Worm (Caenorhabditis elegans) whole organism, young adult: ENCODE measurements around the gene K10C2.8.

Experiments
- B0019.2 ChIP-seq: fragments of 200-800 bp; sonication (Bioruptor generic); conservative IDR thresholded peaks from 2 replicates; pipeline ENCODE4 v1.3.6; 2022; ENCODE audit warnings: missing genetic modification reagents, missing genetic modification characterization, missing compliant biosample characterization
- B0035.1 ChIP-seq: sonication (generic microtip); optimal IDR thresholded peaks from 2 replicates; lab custom pipeline; 2016; ENCODE audit warnings: missing genetic modification characterization, mild to moderate bottlenecking, missing compliant biosample characterization, missing genotype, missing genetic modification reagents
- B0336.3 ChIP-seq: fragments of 200-800 bp; sonication (Bioruptor generic); IDR thresholded peaks from 2 replicates; pipeline ENCODE4 v1.3.6; 2022; ENCODE audit warnings: missing genetic modification characterization, missing compliant biosample characterization
- C06A6.2 ChIP-seq: fragments of 200-800 bp; sonication (Bioruptor generic); conservative IDR thresholded peaks from 2 replicates; pipeline ENCODE4 v1.3.6; 2022; ENCODE audit warnings: missing genetic modification characterization, missing compliant biosample characterization
- D2030.7 ChIP-seq: fragments of 200-800 bp; sonication (Bioruptor generic); IDR thresholded peaks from 2 replicates; pipeline ENCODE4 v1.3.6; 2022; ENCODE audit warnings: missing genetic modification reagents, missing genetic modification characterization, missing compliant biosample characterization
- F23B12.7 ChIP-seq: sonication (generic microtip); optimal IDR thresholded peaks from 2 replicates; lab custom pipeline; 2017; ENCODE audit warnings: missing genetic modification characterization, mild to moderate bottlenecking, missing compliant biosample characterization, antibody characterized with exemption, moderate library complexity; ENCODE audit not compliant: insufficient read depth
- F52B5.7 ChIP-seq: sonication (generic microtip); optimal IDR thresholded peaks from 2 replicates; lab custom pipeline; 2016; ENCODE audit warnings: mild to moderate bottlenecking, missing genetic modification characterization, missing compliant biosample characterization
- K12H6.12 ChIP-seq: fragments of 200-800 bp; sonication (Bioruptor generic); optimal IDR thresholded peaks from 2 replicates; lab custom pipeline; 2018; ENCODE audit warnings: mild to moderate bottlenecking, missing genetic modification characterization, missing compliant biosample characterization
- Y53F4B.3 ChIP-seq: fragments of 200-800 bp; sonication (Bioruptor generic); IDR thresholded peaks from 2 replicates; pipeline ENCODE4 v1.3.6; 2022; ENCODE audit warnings: missing genetic modification reagents, missing genetic modification characterization, missing compliant biosample characterization
- Y95B8A.8 ChIP-seq: fragments of 200-800 bp; sonication (Bioruptor generic); IDR thresholded peaks from 2 replicates; pipeline ENCODE4 v1.3.6; 2022; ENCODE audit warnings: missing genetic modification reagents, missing genetic modification characterization, missing compliant biosample characterization
- akir-1 ChIP-seq: fragments of 200-800 bp; sonication (Bioruptor generic); optimal IDR thresholded peaks from 2 replicates; lab custom pipeline; 2018; ENCODE audit warnings: mild to moderate bottlenecking, missing genetic modification characterization, moderate library complexity, missing compliant biosample characterization
- atf-7 ChIP-seq: sonication (generic microtip); optimal IDR thresholded peaks from 2 replicates; lab custom pipeline; 2017; ENCODE audit warnings: mild to moderate bottlenecking, missing genetic modification characterization, missing compliant biosample characterization
- athp-1 ChIP-seq: sonication (generic microtip); optimal IDR thresholded peaks from 2 replicates; lab custom pipeline; 2017; ENCODE audit warnings: mild to moderate bottlenecking, missing genetic modification characterization, missing compliant biosample characterization
- attf-3 ChIP-seq: fragments of 200-800 bp; sonication (Bioruptor generic); conservative IDR thresholded peaks from 2 replicates; pipeline ENCODE4 v1.3.6; 2022; ENCODE audit warnings: missing genetic modification reagents, missing genetic modification characterization, missing compliant biosample characterization
- cebp-1 ChIP-seq, 2 experiments: fragments of 200-800 bp in 1 of 2; sonication (Bioruptor generic) in 1 of 2; sonication (generic microtip) in 1 of 2; IDR thresholded peaks in 1 of 2; optimal IDR thresholded peaks in 1 of 2; 2 replicates each; pipeline versions ENCODE4 v1.3.6 to Lab custom; 2017 to 2022; ENCODE audit warnings: missing compliant biosample characterization in 2 of 2, missing genetic modification characterization in 2 of 2, mild to moderate bottlenecking in 1 of 2, missing genetic modification reagents in 1 of 2, moderate library complexity in 1 of 2
- cebp-2 ChIP-seq: fragments of 200-800 bp; sonication (Bioruptor generic); IDR thresholded peaks from 2 replicates; pipeline ENCODE4 v1.3.6; 2022; ENCODE audit warnings: missing genetic modification characterization, missing compliant biosample characterization
- ceh-91 ChIP-seq: fragments of 200-800 bp; sonication (Bioruptor generic); IDR thresholded peaks from 2 replicates; pipeline ENCODE4 v1.3.6; 2022; ENCODE audit warnings: missing genetic modification reagents, missing genetic modification characterization, missing compliant biosample characterization
- dpl-1 ChIP-seq: fragments of 150-350 bp; optimal IDR thresholded peaks from 2 replicates; lab custom pipeline; 2014; ENCODE audit warnings: missing biosample characterization, missing genetic modification reagents, missing genetic modification characterization
- egl-18 ChIP-seq: fragments of 200-800 bp; sonication (Bioruptor generic); IDR thresholded peaks from 2 replicates; pipeline ENCODE4 v1.3.6; 2022; ENCODE audit warnings: missing genetic modification reagents, missing genetic modification characterization, missing compliant biosample characterization
- ets-4 ChIP-seq: fragments of 200-800 bp; sonication (Bioruptor generic); optimal IDR thresholded peaks from 2 replicates; lab custom pipeline; 2018; ENCODE audit warnings: mild to moderate bottlenecking, missing genetic modification characterization, missing compliant biosample characterization
- fkh-3 ChIP-seq: sonication (generic microtip); optimal IDR thresholded peaks from 2 replicates; lab custom pipeline; 2016; ENCODE audit warnings: mild to moderate bottlenecking, missing genetic modification characterization, missing compliant biosample characterization
- hmg-20 ChIP-seq: fragments of 200-800 bp; sonication (Bioruptor generic); IDR thresholded peaks from 2 replicates; pipeline ENCODE4 v1.3.6; 2022; ENCODE audit warnings: missing genetic modification reagents, missing genetic modification characterization, missing compliant biosample characterization
- hsf-1 ChIP-seq: fragments of 200-800 bp; sonication (Bioruptor generic); IDR thresholded peaks from 2 replicates; pipeline ENCODE4 v1.3.6; 2022; ENCODE audit warnings: missing genetic modification reagents, missing genetic modification characterization, missing compliant biosample characterization
- let-607 ChIP-seq, 2 experiments: fragments of 200-800 bp in 1 of 2; sonication (Bioruptor generic) in 1 of 2; sonication (generic microtip) in 1 of 2; optimal IDR thresholded peaks; 2 replicates each; lab custom pipeline; 2016 to 2018; ENCODE audit warnings: mild to moderate bottlenecking in 2 of 2, missing compliant biosample characterization in 2 of 2, missing genetic modification characterization in 2 of 2, moderate library complexity in 2 of 2, missing genotype in 1 of 2
- lin-35 ChIP-seq, 3 experiments: fragments of 150-350 bp in 2 of 3; sonication (generic microtip) in 1 of 3; optimal IDR thresholded peaks; 2 replicates each; lab custom pipeline; 2014 to 2018; ENCODE audit warnings: missing biosample characterization in 3 of 3, missing genetic modification characterization in 3 of 3, missing genetic modification reagents in 3 of 3
- lsl-1 ChIP-seq: fragments of 200-800 bp; sonication (Bioruptor generic); optimal IDR thresholded peaks from 2 replicates; lab custom pipeline; 2018; ENCODE audit warnings: mild to moderate bottlenecking, missing genetic modification characterization, moderate library complexity, missing compliant biosample characterization
- madf-8 ChIP-seq: fragments of 200-800 bp; sonication (Bioruptor generic); conservative IDR thresholded peaks from 2 replicates; pipeline ENCODE4 v1.3.6; 2022; ENCODE audit warnings: missing genetic modification reagents, missing genetic modification characterization, missing compliant biosample characterization
- mel-28 ChIP-seq: sonication (generic microtip); optimal IDR thresholded peaks from 2 replicates; lab custom pipeline; 2016; ENCODE audit warnings: borderline replicate concordance, mild to moderate bottlenecking, missing genetic modification characterization, missing compliant biosample characterization
- mxl-1 ChIP-seq: sonication (generic microtip); optimal IDR thresholded peaks from 2 replicates; lab custom pipeline; 2016; ENCODE audit warnings: missing genetic modification characterization, missing compliant biosample characterization
- nfya-1 ChIP-seq: sonication (generic microtip); optimal IDR thresholded peaks from 2 replicates; lab custom pipeline; 2017; ENCODE audit warnings: antibody characterized with exemption, missing compliant biosample characterization, missing genetic modification characterization, borderline replicate concordance; ENCODE audit not compliant: insufficient read depth
- nfya-2 ChIP-seq: fragments of 200-800 bp; sonication (Bioruptor generic); IDR thresholded peaks from 2 replicates; pipeline ENCODE4 v1.3.6; 2022; ENCODE audit warnings: missing genetic modification reagents, missing genetic modification characterization, missing compliant biosample characterization
- nhr-80 ChIP-seq: sonication (generic microtip); optimal IDR thresholded peaks from 2 replicates; lab custom pipeline; 2016; ENCODE audit warnings: missing genetic modification characterization, missing compliant biosample characterization
- snpc-4 ChIP-seq, 5 experiments: fragments of 150-350 bp in 1 of 5; sonication (generic microtip) in 4 of 5; optimal IDR thresholded peaks; 2 replicates each; lab custom pipeline; 2014 to 2018; ENCODE audit warnings: missing genetic modification characterization in 5 of 5, missing biosample characterization in 3 of 5, antibody characterized with exemption in 2 of 5, mild to moderate bottlenecking in 2 of 5, missing compliant biosample characterization in 2 of 5, missing genotype in 2 of 5, moderate library complexity in 2 of 5, missing genetic modification reagents in 1 of 5
- tbx-9 ChIP-seq: sonication (generic microtip); optimal IDR thresholded peaks from 2 replicates; lab custom pipeline; 2016; ENCODE audit warnings: borderline replicate concordance, missing genetic modification characterization, inconsistent platforms, missing compliant biosample characterization
- tlf-1 ChIP-seq: fragments of 200-800 bp; sonication (Bioruptor generic); optimal IDR thresholded peaks from 2 replicates; lab custom pipeline; 2018; ENCODE audit warnings: mild to moderate bottlenecking, missing genetic modification characterization, missing compliant biosample characterization
- unc-130 ChIP-seq: sonication (generic microtip); optimal IDR thresholded peaks from 2 replicates; lab custom pipeline; 2016; ENCODE audit warnings: missing genetic modification reagents, missing genetic modification characterization, missing compliant biosample characterization
- xnd-1 ChIP-seq: sonication (generic microtip); optimal IDR thresholded peaks from 2 replicates; lab custom pipeline; 2016; ENCODE audit warnings: missing genotype, missing genetic modification reagents, missing genetic modification characterization, missing compliant biosample characterization
- zfh-2 ChIP-seq: fragments of 200-800 bp; sonication (Bioruptor generic); conservative IDR thresholded peaks from 2 replicates; pipeline ENCODE4 v1.3.6; 2022; ENCODE audit warnings: missing genetic modification reagents, missing genetic modification characterization, missing compliant biosample characterization
- ztf-18 ChIP-seq: sonication (generic microtip); optimal IDR thresholded peaks from 2 replicates; lab custom pipeline; 2016; ENCODE audit warnings: missing genotype, mild to moderate bottlenecking, missing genetic modification characterization, missing compliant biosample characterization
- ztf-22 ChIP-seq: fragments of 200-800 bp; sonication (Bioruptor generic); optimal IDR thresholded peaks from 2 replicates; lab custom pipeline; 2018; ENCODE audit warnings: mild to moderate bottlenecking, missing genetic modification characterization, moderate library complexity, missing compliant biosample characterization
- ztf-25 ChIP-seq: fragments of 200-800 bp; sonication (Bioruptor generic); IDR thresholded peaks from 2 replicates; pipeline ENCODE4 v1.3.6; 2022; ENCODE audit warnings: missing genetic modification reagents, missing genetic modification characterization, missing compliant biosample characterization
- ztf-28 ChIP-seq: fragments of 200-800 bp; sonication (Bioruptor generic); IDR thresholded peaks from 2 replicates; pipeline ENCODE4 v1.3.6; 2022; ENCODE audit warnings: missing genetic modification reagents, missing genetic modification characterization, missing compliant biosample characterization
- ztf-6 ChIP-seq: fragments of 200-800 bp; sonication (Bioruptor generic); IDR thresholded peaks from 2 replicates; pipeline ENCODE4 v1.3.6; 2022; ENCODE audit warnings: missing genetic modification reagents, missing genetic modification characterization, missing compliant biosample characterization

Gene K10C2.8

DNA sequence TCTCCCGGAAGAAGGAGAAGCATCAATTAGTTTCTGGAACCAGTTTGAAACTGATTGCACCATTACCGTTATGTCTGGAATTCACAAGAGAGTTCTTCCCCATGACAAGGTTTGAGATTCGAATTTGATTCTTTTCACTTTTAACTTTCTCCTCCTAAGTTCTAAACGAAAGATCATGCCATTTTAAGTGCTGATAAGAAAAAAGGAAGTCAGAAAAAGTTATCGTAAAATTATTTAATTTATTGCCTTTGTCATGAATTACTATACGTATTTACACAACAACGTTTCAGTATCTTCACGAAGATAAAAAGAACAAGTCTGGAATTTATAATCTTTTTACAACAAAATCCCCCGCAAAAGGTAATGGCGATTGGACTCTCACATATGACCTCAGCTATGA lies 22.7 kb upstream of the K10C2.8 start:
- no peak for TF ChIP-seq B0336.3 (GFP tag; lab: Robert Waterston, UW)
- peak; percentile 37 for TF ChIP-seq nhr-80 (tag; lab: Kevin White, UChicago)
- TF ChIP-seq Y53F4B.3 (GFP tag; lab: Robert Waterston, UW), result no peak

DNA sequence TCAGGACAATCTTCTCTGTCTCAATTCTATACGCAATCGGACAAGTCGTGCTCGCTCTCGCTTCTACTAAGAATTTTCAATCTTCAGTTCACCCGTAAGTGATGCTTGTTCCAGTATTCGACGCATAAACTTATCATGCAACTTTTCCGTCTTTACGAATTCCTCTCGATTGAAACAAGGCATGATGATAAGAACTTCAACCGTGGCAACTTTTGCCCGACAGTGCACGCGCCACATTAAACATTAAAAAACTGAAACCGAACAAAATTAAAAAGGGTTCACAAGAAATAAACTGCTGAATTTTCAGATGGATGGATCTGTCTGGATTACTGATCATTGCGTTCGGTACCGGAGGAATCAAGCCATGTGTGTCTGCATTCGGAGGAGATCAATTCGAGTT lies 21.0 kb upstream of the K10C2.8 start:
- TF ChIP-seq hmg-20 (no peak), B0019.2 (GFP tag; lab: Robert Waterston, UW) (no peak), nhr-80 (tag; lab: Kevin White, UChicago) (peak; percentile 54)

DNA sequence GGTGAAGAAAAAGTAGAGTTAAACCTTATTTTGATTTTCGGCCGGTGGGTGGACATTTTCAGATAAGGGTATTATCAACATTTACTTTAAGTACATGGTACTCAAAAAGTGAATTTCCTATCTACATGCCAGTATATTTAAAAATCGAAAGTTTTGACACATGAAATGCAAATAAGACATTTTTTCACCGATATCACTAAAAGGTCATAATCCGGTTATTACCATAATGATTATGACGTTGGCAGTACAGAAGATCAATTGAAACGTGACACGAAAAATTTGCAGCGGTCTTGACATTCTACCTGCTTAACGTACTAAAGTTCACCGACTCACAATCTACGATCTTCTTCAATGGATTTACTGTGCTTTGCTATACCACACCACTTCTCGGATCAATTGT lies 20.6 kb upstream of the K10C2.8 start:
- TF ChIP-seq C06A6.2, result no peak
- TF ChIP-seq madf-8, result no peak
- no peak for TF ChIP-seq D2030.7 (GFP tag; lab: Robert Waterston, UW)
- TF ChIP-seq nfya-2, result no peak
- TF ChIP-seq egl-18 (GFP tag; lab: Robert Waterston, UW), result no peak
- no peak for TF ChIP-seq let-607 (tag; optimal IDR thresholded peaks at IDR 0.05; lab: Kevin White, UChicago)
- TF ChIP-seq Y95B8A.8, result no peak

DNA sequence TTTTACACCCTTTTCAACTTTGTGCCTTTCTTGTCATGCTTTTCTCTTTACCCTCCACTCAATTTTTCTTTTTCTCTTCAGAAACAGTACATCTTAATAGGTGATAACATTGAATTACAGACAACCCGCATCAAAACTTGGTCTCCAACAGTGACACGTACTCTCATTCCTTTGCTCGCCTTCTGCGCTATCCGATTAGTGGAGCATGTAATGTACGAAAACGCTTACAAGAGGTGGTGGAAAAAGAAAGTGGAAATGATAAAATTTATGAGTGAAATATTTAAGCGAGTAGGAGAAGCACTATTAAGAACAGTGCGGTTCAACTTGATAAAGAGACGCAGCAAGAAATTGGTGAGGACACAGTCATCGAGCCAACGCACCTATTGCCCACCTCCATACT lies 19.1 kb upstream of the K10C2.8 start, which contains the start of gene pept-1:
Gene pept-1, plus strand, starts transcription at position 306 of the 400 bp plus-strand sequence.
- TF ChIP-seq attf-3 (GFP tag; lab: Robert Waterston, UW), result no peak
- TF ChIP-seq lsl-1 (GFP tag; lab: Kevin White, UChicago), result no peak
- TF ChIP-seq nfya-1 (tag; lab: Kevin White, UChicago), result no peak
- TF ChIP-seq atf-7, result peak; percentile 50
- TF ChIP-seq ceh-91 (GFP tag; lab: Robert Waterston, UW), result no peak
- TF ChIP-seq unc-130 (GFP tag; lab: Kevin White, UChicago), result no peak
- TF ChIP-seq hsf-1 (GFP tag; lab: Robert Waterston, UW), result no peak
- no peak for TF ChIP-seq akir-1 (GFP tag; lab: Kevin White, UChicago)
- TF ChIP-seq ztf-22 (GFP tag; lab: Kevin White, UChicago), result peak; percentile 60
- TF ChIP-seq ztf-18 (tag; lab: Kevin White, UChicago), result no peak
- TF ChIP-seq fkh-3 (tag; lab: Kevin White, UChicago), result no peak
- TF ChIP-seq mxl-1 (tag; lab: Kevin White, UChicago), result no peak
- TF ChIP-seq xnd-1 (tag; lab: Kevin White, UChicago), result no peak
- TF ChIP-seq tbx-9 (tag; lab: Kevin White, UChicago), result no peak
- no peak for TF ChIP-seq zfh-2 (GFP tag; lab: Robert Waterston, UW)
- TF ChIP-seq F52B5.7 (tag; lab: Kevin White, UChicago), result no peak
- no peak for TF ChIP-seq B0035.1 (tag; lab: Kevin White, UChicago)
- no peak for TF ChIP-seq cebp-2 (GFP tag; lab: Robert Waterston, UW)
- TF ChIP-seq ztf-28 (GFP tag; lab: Robert Waterston, UW), result no peak
- no peak for TF ChIP-seq ztf-6 (GFP tag; lab: Robert Waterston, UW)
- no peak for TF ChIP-seq lin-35 (GFP tag; optimal IDR thresholded peaks at IDR 0.05; lab: Kevin White, UChicago)
- TF ChIP-seq dpl-1, result no peak
- no peak for TF ChIP-seq athp-1
- TF ChIP-seq cebp-1 (GFP tag; IDR thresholded peaks at IDR 0.05; lab: Robert Waterston, UW), result no peak
- no peak for TF ChIP-seq cebp-1 (tag; optimal IDR thresholded peaks at IDR 0.05; lab: Kevin White, UChicago)
- no peak for TF ChIP-seq mel-28
- TF ChIP-seq ztf-25 (GFP tag; lab: Robert Waterston, UW), result no peak
- TF ChIP-seq tlf-1 (GFP tag; lab: Kevin White, UChicago), result no peak
- peak; percentile 87 for TF ChIP-seq ets-4 (GFP tag; lab: Kevin White, UChicago)
- no peak for TF ChIP-seq F23B12.7 (tag; lab: Kevin White, UChicago)
- TF ChIP-seq snpc-4 (GFP tag; optimal IDR thresholded peaks at IDR 0.05; lab: Kevin White, UChicago), result no peak
- TF ChIP-seq snpc-4 (tag; optimal IDR thresholded peaks at IDR 0.05; lab: Kevin White, UChicago), result no peak
- no peak for TF ChIP-seq K12H6.12
